Worm (Caenorhabditis elegans) whole organism, midembryonic: ENCODE data around the gene F46F5.15.

Source experiments
- T22C8.4 ChIP-seq: fragments of 200-800 bp; sonication (Bioruptor generic); IDR thresholded peaks from 2 replicates; pipeline ENCODE4 v1.3.6; 2022; ENCODE audit warnings: missing genetic modification characterization, missing compliant biosample characterization
- cog-1 ChIP-seq: sonication (generic microtip); optimal IDR thresholded peaks from 2 replicates; lab custom pipeline; 2016; ENCODE audit warnings: missing genetic modification characterization, missing compliant biosample characterization
- flt-1 ChIP-seq: fragments of 200-800 bp; sonication (Bioruptor generic); IDR thresholded peaks from 2 replicates; pipeline ENCODE4 v1.3.6; 2022; ENCODE audit warnings: missing genetic modification characterization, missing compliant biosample characterization
- klf-2 ChIP-seq: fragments of 200-800 bp; sonication (Bioruptor generic); conservative IDR thresholded peaks from 2 replicates; pipeline ENCODE4 v1.3.6; 2022; ENCODE audit warnings: missing genetic modification reagents, missing genetic modification characterization, missing compliant biosample characterization
- med-1 ChIP-seq: sonication (generic microtip); optimal IDR thresholded peaks from 2 replicates; lab custom pipeline; 2017; ENCODE audit warnings: missing genetic modification characterization, mild to moderate bottlenecking, missing compliant biosample characterization, antibody characterized with exemption, missing genetic modification reagents; ENCODE audit not compliant: insufficient read depth
- ref-1 ChIP-seq: fragments of 200-800 bp; sonication (Bioruptor generic); conservative IDR thresholded peaks from 2 replicates; pipeline ENCODE4 v1.3.6; 2022; ENCODE audit warnings: missing genetic modification reagents, missing genetic modification characterization, missing compliant biosample characterization
- tab-1 ChIP-seq: fragments of 200-800 bp; sonication (Bioruptor generic); IDR thresholded peaks from 2 replicates; pipeline ENCODE4 v1.3.6; 2022; ENCODE audit warnings: missing genetic modification characterization, missing compliant biosample characterization
- ztf-23 ChIP-seq: fragments of 200-800 bp; sonication (Bioruptor generic); IDR thresholded peaks from 2 replicates; pipeline ENCODE4 v1.3.6; 2022; ENCODE audit warnings: missing genetic modification reagents, missing genetic modification characterization, missing compliant biosample characterization
- ztf-29 ChIP-seq: fragments of 200-800 bp; sonication (Bioruptor generic); IDR thresholded peaks from 2 replicates; pipeline ENCODE4 v1.3.6; 2022; ENCODE audit warnings: missing genetic modification reagents, missing genetic modification characterization, missing compliant biosample characterization

Gene F46F5.15

ce11 chrII:788139-788538, at the start of gene F46F5.15:
Gene F46F5.15 (plus strand): TSS chrII:788439.
- TF ChIP-seq ztf-23 (GFP tag; lab: Robert Waterston, UW) = no peak
- TF ChIP-seq flt-1 (GFP tag; lab: Robert Waterston, UW) = no peak
- no peak for TF ChIP-seq ztf-29 (GFP tag; lab: Robert Waterston, UW)
- no peak for TF ChIP-seq T22C8.4 (GFP tag; lab: Robert Waterston, UW)
- TF ChIP-seq med-1 (GFP tag; lab: Kevin White, UChicago) = no peak
- no peak for TF ChIP-seq cog-1 (tag; lab: Kevin White, UChicago)
- no peak for TF ChIP-seq tab-1 (GFP tag; lab: Robert Waterston, UW)
- TF ChIP-seq ref-1 = no peak
- no peak for TF ChIP-seq klf-2

ce11 chrII:740808-741207, 47.4 kb upstream of the F46F5.15 start, which contains the start of gene fbxc-48:
Gene fbxc-48 (minus strand): TSS chrII:740908.
- TF ChIP-seq ztf-29 (GFP tag; lab: Robert Waterston, UW) = no peak
- TF ChIP-seq tab-1 (GFP tag; lab: Robert Waterston, UW) = no peak
- TF ChIP-seq med-1 (GFP tag; lab: Kevin White, UChicago) = no peak
- TF ChIP-seq flt-1 (GFP tag; lab: Robert Waterston, UW) = no peak
- TF ChIP-seq T22C8.4 (GFP tag; lab: Robert Waterston, UW) = no peak
- no peak for TF ChIP-seq cog-1 (tag; lab: Kevin White, UChicago)
- TF ChIP-seq ztf-23 (GFP tag; lab: Robert Waterston, UW) = no peak
- no peak for TF ChIP-seq klf-2
- no peak for TF ChIP-seq ref-1

ce11 chrII:750155-750554, 38.1 kb upstream of the F46F5.15 start, which contains the start of gene snt-6:
Gene snt-6 (minus strand): TSS chrII:750212.
- TF ChIP-seq ref-1 = no peak
- TF ChIP-seq T22C8.4 (GFP tag; lab: Robert Waterston, UW) = no peak
- TF ChIP-seq med-1 (GFP tag; lab: Kevin White, UChicago) = no peak

ce11 chrII:751850-752249, 36.4 kb upstream of the F46F5.15 start:
- no peak for TF ChIP-seq klf-2
- no peak for TF ChIP-seq ref-1
- no peak for TF ChIP-seq flt-1 (GFP tag; lab: Robert Waterston, UW)
- TF ChIP-seq cog-1 (tag; lab: Kevin White, UChicago) = no peak
- no peak for TF ChIP-seq T22C8.4 (GFP tag; lab: Robert Waterston, UW)
- no peak for TF ChIP-seq tab-1 (GFP tag; lab: Robert Waterston, UW)
- no peak for TF ChIP-seq med-1 (GFP tag; lab: Kevin White, UChicago)
- no peak for TF ChIP-seq ztf-23 (GFP tag; lab: Robert Waterston, UW)
- no peak for TF ChIP-seq ztf-29 (GFP tag; lab: Robert Waterston, UW)

ce11 chrII:753469-753868, 34.8 kb upstream of the F46F5.15 start:
- TF ChIP-seq cog-1 (tag; lab: Kevin White, UChicago) (no peak), flt-1 (GFP tag; lab: Robert Waterston, UW) (no peak), tab-1 (GFP tag; lab: Robert Waterston, UW) (no peak), klf-2 (no peak), ref-1 (no peak), ztf-29 (GFP tag; lab: Robert Waterston, UW) (no peak), T22C8.4 (GFP tag; lab: Robert Waterston, UW) (no peak), med-1 (GFP tag; lab: Kevin White, UChicago) (no peak), ztf-23 (GFP tag; lab: Robert Waterston, UW) (no peak)

ce11 chrII:754971-755370, 33.3 kb upstream of the F46F5.15 start:
- TF ChIP-seq tab-1 (GFP tag; lab: Robert Waterston, UW) = no peak
- no peak for TF ChIP-seq cog-1 (tag; lab: Kevin White, UChicago)
- no peak for TF ChIP-seq T22C8.4 (GFP tag; lab: Robert Waterston, UW)
- no peak for TF ChIP-seq ref-1
- no peak for TF ChIP-seq klf-2
- TF ChIP-seq flt-1 (GFP tag; lab: Robert Waterston, UW) = no peak
- no peak for TF ChIP-seq ztf-23 (GFP tag; lab: Robert Waterston, UW)
- no peak for TF ChIP-seq med-1 (GFP tag; lab: Kevin White, UChicago)
- TF ChIP-seq ztf-29 (GFP tag; lab: Robert Waterston, UW) = no peak

- TF ChIP-seq ztf-29 (GFP tag; lab: Robert Waterston, UW) (no peak), T22C8.4 (GFP tag; lab: Robert Waterston, UW) (peak; percentile 65)
These were observed 32.1 kb upstream of the F46F5.15 start for ce11 chrII:756161-756560.

- TF ChIP-seq ztf-29 (GFP tag; lab: Robert Waterston, UW) (no peak), flt-1 (GFP tag; lab: Robert Waterston, UW) (no peak), cog-1 (tag; lab: Kevin White, UChicago) (no peak), ref-1 (no peak), ztf-23 (GFP tag; lab: Robert Waterston, UW) (no peak), med-1 (GFP tag; lab: Kevin White, UChicago) (no peak), tab-1 (GFP tag; lab: Robert Waterston, UW) (no peak), T22C8.4 (GFP tag; lab: Robert Waterston, UW) (no peak), klf-2 (no peak)
These were observed 31.0 kb upstream of the F46F5.15 start for ce11 chrII:757224-757623.

ce11 chrII:759788-760187, 28.5 kb upstream of the F46F5.15 start:
- TF ChIP-seq ztf-23 (GFP tag; lab: Robert Waterston, UW) = no peak
- TF ChIP-seq ztf-29 (GFP tag; lab: Robert Waterston, UW) = no peak
- TF ChIP-seq ref-1 = no peak
- no peak for TF ChIP-seq med-1 (GFP tag; lab: Kevin White, UChicago)
- TF ChIP-seq tab-1 (GFP tag; lab: Robert Waterston, UW) = no peak
- TF ChIP-seq cog-1 (tag; lab: Kevin White, UChicago) = no peak
- TF ChIP-seq flt-1 (GFP tag; lab: Robert Waterston, UW) = no peak
- TF ChIP-seq klf-2 = no peak
- no peak for TF ChIP-seq T22C8.4 (GFP tag; lab: Robert Waterston, UW)

- TF ChIP-seq med-1 (GFP tag; lab: Kevin White, UChicago) (no peak), ztf-29 (GFP tag; lab: Robert Waterston, UW) (no peak), T22C8.4 (GFP tag; lab: Robert Waterston, UW) (no peak), ztf-23 (GFP tag; lab: Robert Waterston, UW) (no peak), flt-1 (GFP tag; lab: Robert Waterston, UW) (no peak), cog-1 (tag; lab: Kevin White, UChicago) (no peak), klf-2 (no peak), ref-1 (no peak), tab-1 (GFP tag; lab: Robert Waterston, UW) (no peak)
These were observed 28.0 kb upstream of the F46F5.15 start for ce11 chrII:760276-760675.
